Worm (Caenorhabditis elegans): ENCODE measurements around the gene F43C11.6.

The F43C11.6 gene

ce11 chrII:2380174-2380573 lies 37.9 kb downstream of the F43C11.6 start, which contains the start of gene F16G10.7:
F16G10.7 (minus strand) TSS chrII:2380274.
- no peak for TF ChIP-seq R02D3.7 (tag; optimal IDR thresholded peaks at IDR 0.05)
- TF ChIP-seq unc-62 (GFP tag; optimal IDR thresholded peaks at IDR 0.05 in 1 of 2) = no peak
- no peak for TF ChIP-seq unc-62 (tag; optimal IDR thresholded peaks at IDR 0.05)
- no peak for TF ChIP-seq egl-27 (tag; optimal IDR thresholded peaks at IDR 0.05)
- no peak for TF ChIP-seq ctbp-1 (GFP tag; IDR thresholded peaks at IDR 0.05)
- TF ChIP-seq lin-1 (GFP tag; IDR thresholded peaks at IDR 0.05) = no peak
- TF ChIP-seq tra-1 (GFP tag; IDR thresholded peaks at IDR 0.05) = no peak
- TF ChIP-seq set-16 (GFP tag; IDR thresholded peaks at IDR 0.05) = no peak
- TF ChIP-seq ztf-7 (tag; optimal IDR thresholded peaks at IDR 0.05) = no peak
- TF ChIP-seq gei-8 (GFP tag; optimal IDR thresholded peaks at IDR 0.05) = no peak
- no peak for TF ChIP-seq mdt-29 (GFP tag; IDR thresholded peaks at IDR 0.05)
- no peak for TF ChIP-seq ceh-28 (tag; optimal IDR thresholded peaks at IDR 0.05)
- TF ChIP-seq ceh-20 (GFP tag; IDR thresholded peaks at IDR 0.05) = no peak
- TF ChIP-seq attf-4 (tag; optimal IDR thresholded peaks at IDR 0.05) = no peak

- TF ChIP-seq snpc-4 (tag; optimal IDR thresholded peaks at IDR 0.05) (no peak), spr-1 (tag; optimal IDR thresholded peaks at IDR 0.05) (no peak), arid-1 (GFP tag; conservative IDR thresholded peaks at IDR 0.05) (no peak), sdz-12 (GFP tag; optimal IDR thresholded peaks at IDR 0.05) (no peak), dve-1 (tag; optimal IDR thresholded peaks at IDR 0.05; ENCODE audit: insufficient read depth) (no peak), lin-15B (tag; optimal IDR thresholded peaks at IDR 0.05) (no peak), fkh-10 (GFP tag; optimal IDR thresholded peaks at IDR 0.05) (no peak), T20F7.1 (GFP tag; optimal IDR thresholded peaks at IDR 0.05) (no peak), F44E2.7 (GFP tag; IDR thresholded peaks at IDR 0.05) (no peak), ZK337.2 (GFP tag; IDR thresholded peaks at IDR 0.05) (no peak), egl-43 (GFP tag; IDR thresholded peaks at IDR 0.05) (no peak), dpl-1 (GFP tag; optimal IDR thresholded peaks at IDR 0.05) (no peak), nhr-10 (tag; optimal IDR thresholded peaks at IDR 0.05) (no peak), D1046.2 (GFP tag; IDR thresholded peaks at IDR 0.05) (no peak), hif-1 (tag; optimal IDR thresholded peaks at IDR 0.05) (no peak), nhr-102 (tag; optimal IDR thresholded peaks at IDR 0.05) (no peak), nhr-28 (tag; optimal IDR thresholded peaks at IDR 0.05) (no peak), nhr-42 (GFP tag; IDR thresholded peaks at IDR 0.05) (no peak), skn-1 (tag; optimal IDR thresholded peaks at IDR 0.05) (no peak)
Measured at ce11 chrII:2383334-2383733, 41.1 kb downstream of the F43C11.6 start, which contains the start of gene F16G10.8. F16G10.8 (minus strand) TSS chrII:2383434.

- no peak for TF ChIP-seq lin-29 (GFP tag; IDR thresholded peaks at IDR 0.05)
- TF ChIP-seq ceh-32 (tag; optimal IDR thresholded peaks at IDR 0.05; ENCODE audit: poor library complexity) = no peak
- TF ChIP-seq zag-1 (tag; optimal IDR thresholded peaks at IDR 0.05) = no peak
Measured at ce11 chrII:2385495-2385894, 43.3 kb downstream of the F43C11.6 start, which contains the start of gene F16G10.9. F16G10.9 (minus strand) TSS chrII:2385595.

- TF ChIP-seq madf-5 (GFP tag; IDR thresholded peaks at IDR 0.05) (no peak), lim-7 (GFP tag; IDR thresholded peaks at IDR 0.05) (no peak), rbr-2 (tag; optimal IDR thresholded peaks at IDR 0.05) (no peak), aly-2 (tag; optimal IDR thresholded peaks at IDR 0.05) (no peak), mdl-1 (tag; optimal IDR thresholded peaks at IDR 0.05) (no peak), lin-39 (tag; optimal IDR thresholded peaks at IDR 0.05) (no peak), egl-43 (GFP tag; IDR thresholded peaks at IDR 0.05) (no peak), tra-1 (GFP tag; IDR thresholded peaks at IDR 0.05) (no peak), ZK546.5 (tag; optimal IDR thresholded peaks at IDR 0.05) (no peak)
Measured at ce11 chrII:2390884-2391283, 48.7 kb downstream of the F43C11.6 start, which contains the start of gene F16G10.10. F16G10.10 (minus strand) TSS chrII:2390984.

Measured in whole organism, L4 larva.